Fruit fly (Drosophila melanogaster): ENCODE results near the gene kuz.

DNA sequence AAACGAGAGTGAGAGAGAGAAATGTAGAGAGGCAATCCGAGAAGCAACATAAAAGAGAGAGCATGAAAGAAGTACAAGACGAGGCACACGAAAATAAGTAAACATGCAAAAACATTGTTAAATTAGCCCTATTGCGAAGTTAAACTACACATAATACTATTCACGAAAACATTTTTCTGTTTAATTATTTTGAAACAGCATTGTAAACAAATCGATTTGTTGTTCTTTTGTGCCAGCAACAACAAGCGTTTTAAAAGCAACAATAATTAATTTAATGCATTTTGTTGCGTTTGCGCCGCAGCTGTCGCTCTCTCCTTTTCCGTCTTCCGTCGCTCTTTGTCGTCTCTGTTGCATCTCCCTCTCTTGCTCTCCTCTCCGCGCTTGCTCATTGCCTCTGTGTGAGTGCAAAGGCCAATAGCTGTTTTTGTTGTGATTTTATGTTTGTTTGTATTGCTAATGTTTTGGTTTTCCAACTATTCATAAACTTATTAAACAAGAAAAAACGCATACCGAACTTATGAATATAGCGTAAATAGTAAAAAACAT is 622 bp downstream of the kuz start:
- no peak for TF ChIP-seq CG8478 (optimal IDR thresholded peaks at IDR 0.05)
- TF ChIP-seq CTCF (optimal IDR thresholded peaks at IDR 0.05) = no peak
